Fruit fly (Drosophila melanogaster): ENCODE measurements around the gene D2hgdh.

Gene D2hgdh

dm6 chrX:2136831-2137452 is 4.3 kb upstream of the D2hgdh start (continued):
- TF ChIP-seq cad (GFP tag; optimal IDR thresholded peaks at IDR 0.05) (no peak), unpg (GFP tag; optimal IDR thresholded peaks at IDR 0.05) (peak; percentile 100), CG7963 (GFP tag; IDR thresholded peaks at IDR 0.05; ENCODE audit: partially characterized antibody) (no peak), sens (GFP tag) (peak; percentile 100), HLH4C (GFP tag; IDR thresholded peaks at IDR 0.05; ENCODE audit: partially characterized antibody) (no peak), pnt (GFP tag; optimal IDR thresholded peaks at IDR 0.05) (peak; percentile 100), CG11085 (GFP tag; IDR thresholded peaks at IDR 0.05) (peak; percentile 100), CG9437 (GFP tag; optimal IDR thresholded peaks at IDR 0.05) (peak; percentile 94), NFAT (GFP tag; IDR thresholded peaks at IDR 0.05) (peak; percentile 100), gcm (GFP tag; optimal IDR thresholded peaks at IDR 0.05) (peak; percentile 100), CG16815 (GFP tag; optimal IDR thresholded peaks at IDR 0.05) (peak; percentile 100), Taf1 (GFP tag; IDR thresholded peaks at IDR 0.05) (peak; percentile 100), Hey (tag; optimal IDR thresholded peaks at IDR 0.05) (peak; percentile 99), emc (GFP tag; optimal IDR thresholded peaks at IDR 0.05) (peak; percentile 100), ftz-f1 (GFP tag; optimal IDR thresholded peaks at IDR 0.05) (peak; percentile 94), Dll (GFP tag; IDR thresholded peaks at IDR 0.05; ENCODE audit: partially characterized antibody) (no peak), CG17186 (GFP tag; optimal IDR thresholded peaks at IDR 0.05) (peak; percentile 98), CG6854 (GFP tag; optimal IDR thresholded peaks at IDR 0.05) (peak; percentile 99), hb (GFP tag; IDR thresholded peaks at IDR 0.05; ENCODE audit: partially characterized antibody) (no peak), abd-A (tag; optimal IDR thresholded peaks at IDR 0.05) (peak; percentile 99), CG6689 (GFP tag; IDR thresholded peaks at IDR 0.05) (peak; percentile 100), dpn (GFP tag; optimal IDR thresholded peaks at IDR 0.05) (peak; percentile 100), crp (GFP tag; optimal IDR thresholded peaks at IDR 0.05) (peak; percentile 80 to 81), lmd (GFP tag; IDR thresholded peaks at IDR 0.05) (peak; percentile 100), CG14860 (GFP tag; IDR thresholded peaks at IDR 0.05; ENCODE audit: partially characterized antibody) (no peak), CG14050 (GFP tag; IDR thresholded peaks at IDR 0.05) (peak; percentile 100), Camta (GFP tag; optimal IDR thresholded peaks at IDR 0.05) (peak; percentile 100), CG4424 (GFP tag; optimal IDR thresholded peaks at IDR 0.05) (peak; percentile 100), CG9932 (GFP tag; IDR thresholded peaks at IDR 0.05) (peak; percentile 100), CG13775 (GFP tag; optimal IDR thresholded peaks at IDR 0.05) (peak; percentile 100), Mad (GFP tag; optimal IDR thresholded peaks at IDR 0.05) (peak; percentile 100), kay (GFP tag; optimal IDR thresholded peaks at IDR 0.05) (peak; percentile 100), CG6654 (GFP tag; optimal IDR thresholded peaks at IDR 0.05) (peak; percentile 97), Ada2b (GFP tag; IDR thresholded peaks at IDR 0.05) (peak; percentile 100), Pdp1 (GFP tag; optimal IDR thresholded peaks at IDR 0.05) (peak; percentile 100), CG7839 (tag; optimal IDR thresholded peaks at IDR 0.05) (peak; percentile 100), CG30403 (GFP tag; optimal IDR thresholded peaks at IDR 0.05) (peak; percentile 100), eve (GFP tag; optimal IDR thresholded peaks at IDR 0.05) (peak; percentile 100), CG8290 (GFP tag; optimal IDR thresholded peaks at IDR 0.05) (peak; percentile 99), CG8290 (tag; optimal IDR thresholded peaks at IDR 0.05) (peak; percentile 99 to 100), knrl (GFP tag; IDR thresholded peaks at IDR 0.05; ENCODE audit: partially characterized antibody) (no peak; the same call in 1 of the 3 replicates), Jarid2 (GFP tag; optimal IDR thresholded peaks at IDR 0.05) (peak; percentile 92), gce (GFP tag; IDR thresholded peaks at IDR 0.05) (peak; percentile 100), ATbp (GFP tag; optimal IDR thresholded peaks at IDR 0.05) (peak; percentile 100), vvl (GFP tag; IDR thresholded peaks at IDR 0.05) (peak; percentile 100), HmgD (GFP tag; optimal IDR thresholded peaks at IDR 0.05) (peak; percentile 100), zen (tag; optimal IDR thresholded peaks at IDR 0.05) (peak; percentile 100), CG1792 (GFP tag; optimal IDR thresholded peaks at IDR 0.05) (peak; percentile 100), CG12236 (GFP tag; optimal IDR thresholded peaks at IDR 0.05) (peak; percentile 100), CG7745 (tag; optimal IDR thresholded peaks at IDR 0.05) (peak; percentile 99)
